Worm (Caenorhabditis elegans): Measurements from ENCODE around the gene ifg-1.

DNA sequence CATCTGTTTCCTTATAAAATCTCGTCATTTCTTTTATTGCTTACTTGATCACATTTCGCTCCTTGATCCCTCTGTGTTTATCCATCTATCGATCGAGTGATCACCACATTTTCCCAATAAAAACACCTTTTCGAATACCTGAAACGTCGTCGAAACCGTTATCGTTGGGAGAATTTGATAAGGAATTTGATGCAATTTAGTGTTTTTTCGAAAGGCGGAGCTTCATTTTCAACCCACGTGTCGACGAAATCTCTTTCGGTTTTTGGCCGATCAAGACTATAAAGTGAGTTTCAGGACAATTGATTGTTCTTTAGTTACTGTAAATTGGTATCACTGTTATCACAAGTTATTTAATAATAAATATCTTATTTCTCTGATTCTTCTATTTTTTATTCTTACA is 47.6 kb downstream of the ifg-1 start, which contains the start of gene srdh-1:
- TF ChIP-seq klf-2 (GFP tag; conservative IDR thresholded peaks at IDR 0.05) (no peak), ztf-23 (GFP tag; IDR thresholded peaks at IDR 0.05) (no peak)

Measured in whole organism, midembryonic.